Fruit fly (Drosophila melanogaster): ENCODE measurements around the gene TAF1B.

TAF1B gene

dm6 chr3R:10139649-10140598 lies 4.1 kb downstream of the TAF1B start, which contains the start of gene tws (continued):
- no peak for TF ChIP-seq zen2 (GFP tag; IDR thresholded peaks at IDR 0.05; ENCODE audit: partially characterized antibody)
- peak; percentile 6 for TF ChIP-seq CG8388 (GFP tag; optimal IDR thresholded peaks at IDR 0.05)
- no peak for TF ChIP-seq CG14667 (GFP tag; IDR thresholded peaks at IDR 0.05)
- peak; percentile 57 for TF ChIP-seq E2f2 (GFP tag; IDR thresholded peaks at IDR 0.05)
- peak; percentile 28 for TF ChIP-seq D19B (GFP tag; optimal IDR thresholded peaks at IDR 0.05)
- TF ChIP-seq lmd (GFP tag; IDR thresholded peaks at IDR 0.05), result peak; percentile 51
- peak; percentile 7; the same call in 1 of the 2 replicates for TF ChIP-seq Adf1 (GFP tag; IDR thresholded peaks at IDR 0.05)
- peak; percentile 47 for TF ChIP-seq CG8924 (tag; optimal IDR thresholded peaks at IDR 0.05)
- TF ChIP-seq Mes4 (GFP tag; optimal IDR thresholded peaks at IDR 0.05), result peak; percentile 12
- peak; percentile 82 to 92 for TF ChIP-seq Trl (optimal IDR thresholded peaks at IDR 0.05)
- TF ChIP-seq Trl (GFP tag; optimal IDR thresholded peaks at IDR 0.05), result no peak
- no peak for TF ChIP-seq CG31388 (GFP tag; optimal IDR thresholded peaks at IDR 0.05)
- peak; percentile 57 for TF ChIP-seq run (tag; optimal IDR thresholded peaks at IDR 0.05)
- TF ChIP-seq Ravus (GFP tag; IDR thresholded peaks at IDR 0.05), result no peak
- TF ChIP-seq HmgD (GFP tag; optimal IDR thresholded peaks at IDR 0.05), result no peak
- TF ChIP-seq croc (GFP tag; conservative IDR thresholded peaks at IDR 0.05), result no peak
- no peak for TF ChIP-seq prd (optimal IDR thresholded peaks at IDR 0.05)
- peak; percentile 33; the same call in 1 of the 3 replicates for TF ChIP-seq prd (GFP tag; IDR thresholded peaks at IDR 0.05)
- TF ChIP-seq lov (optimal IDR thresholded peaks at IDR 0.05), result no peak
- peak; percentile 7; the same call in 1 of the 3 replicates for TF ChIP-seq lov (GFP tag; IDR thresholded peaks at IDR 0.05)
- TF ChIP-seq tup (GFP tag; optimal IDR thresholded peaks at IDR 0.05), result peak; percentile 36
- TF ChIP-seq dysf (GFP tag; IDR thresholded peaks at IDR 0.05), result peak; percentile 66
- TF ChIP-seq Oli (tag; optimal IDR thresholded peaks at IDR 0.05), result peak; percentile 21
- peak; percentile 81 for TF ChIP-seq CG12071 (GFP tag; optimal IDR thresholded peaks at IDR 0.05)
- TF ChIP-seq pros (GFP tag; optimal IDR thresholded peaks at IDR 0.05), result no peak
- peak; percentile 30 for TF ChIP-seq corto (GFP tag; optimal IDR thresholded peaks at IDR 0.05)
- peak; percentile 53; the same call in 2 of the 3 replicates for TF ChIP-seq ci (GFP tag; IDR thresholded peaks at IDR 0.05)
- TF ChIP-seq CG31365 (tag; optimal IDR thresholded peaks at IDR 0.05), result peak; percentile 56
- TF ChIP-seq ttk (GFP tag; IDR thresholded peaks at IDR 0.05), result no peak
- no peak for TF ChIP-seq CG2202 (tag; optimal IDR thresholded peaks at IDR 0.05)
- no peak for TF ChIP-seq Lim3 (GFP tag; IDR thresholded peaks at IDR 0.05)
- peak; percentile 52; the same call in 1 of the 2 replicates for TF ChIP-seq CG32767 (GFP tag; IDR thresholded peaks at IDR 0.05)
- no peak for TF ChIP-seq CG7786 (GFP tag; optimal IDR thresholded peaks at IDR 0.05)
- TF ChIP-seq sqz (GFP tag; optimal IDR thresholded peaks at IDR 0.05), result no peak
- peak; percentile 4 for TF ChIP-seq pnt (GFP tag; optimal IDR thresholded peaks at IDR 0.05)
- TF ChIP-seq CoRest (tag; optimal IDR thresholded peaks at IDR 0.05), result peak; percentile 66
- peak; percentile 36; the same call in 1 of the 2 replicates for TF ChIP-seq onecut (GFP tag; IDR thresholded peaks at IDR 0.05)
- peak; percentile 54 for TF ChIP-seq Ets65A (GFP tag)
- 0 out of 2 replicates have a peak, but pooled peaks have one; percentile 24 for TF ChIP-seq H2.0 (GFP tag; IDR thresholded peaks at IDR 0.05)
- TF ChIP-seq CG17359 (tag; optimal IDR thresholded peaks at IDR 0.05), result peak; percentile 48
- peak; percentile 58 for TF ChIP-seq BtbVII (GFP tag; optimal IDR thresholded peaks at IDR 0.05)
- TF ChIP-seq bowl (GFP tag; IDR thresholded peaks at IDR 0.05), result no peak
- no peak for TF ChIP-seq hkb (optimal IDR thresholded peaks at IDR 0.05)
- TF ChIP-seq hkb (GFP tag; IDR thresholded peaks at IDR 0.05), result peak; percentile 77
- peak; percentile 72 for TF ChIP-seq CG3281 (GFP tag; optimal IDR thresholded peaks at IDR 0.05)
- peak; percentile 90 for TF ChIP-seq Awh (GFP tag; IDR thresholded peaks at IDR 0.05)
- no peak for TF ChIP-seq CG10654 (GFP tag; optimal IDR thresholded peaks at IDR 0.05)
- peak; percentile 25 for TF ChIP-seq CG10462 (GFP tag; optimal IDR thresholded peaks at IDR 0.05)
- no peak for TF ChIP-seq CG5180 (GFP tag; optimal IDR thresholded peaks at IDR 0.05)
- TF ChIP-seq CG4820 (GFP tag; optimal IDR thresholded peaks at IDR 0.05), result peak; percentile 4
